Worm (Caenorhabditis elegans) whole organism, L1 larva: Measurements from ENCODE around the gene T02E9.6.

Experiments
- ama-1 ChIP-seq: fragments of 150-350 bp; optimal IDR thresholded peaks from 2 replicates; lab custom pipeline; 2014
- egl-13 ChIP-seq: sonication (generic microtip); optimal IDR thresholded peaks from 2 replicates; lab custom pipeline; 2016; ENCODE audit warnings: missing genotype, missing genetic modification reagents, missing genetic modification characterization, missing compliant biosample characterization
- fkh-10 ChIP-seq: sonication (generic microtip); optimal IDR thresholded peaks from 2 replicates; lab custom pipeline; 2017; ENCODE audit warnings: missing biosample characterization, missing genetic modification reagents, missing genetic modification characterization
- fos-1 ChIP-seq: fragments of 150-350 bp; optimal IDR thresholded peaks from 2 replicates; lab custom pipeline; 2014; ENCODE audit warnings: missing biosample characterization, missing genetic modification characterization
- lin-13 ChIP-seq: fragments of 150-350 bp; optimal IDR thresholded peaks from 2 replicates; lab custom pipeline; 2014; ENCODE audit warnings: missing biosample characterization, missing genetic modification reagents, missing genetic modification characterization
- lin-15B ChIP-seq: fragments of 150-350 bp; sonication (generic microtip); optimal IDR thresholded peaks from 3 replicates; lab custom pipeline; 2014; ENCODE audit warnings: missing biosample characterization, missing genetic modification characterization
- lin-39 ChIP-seq: fragments of 150-350 bp; optimal IDR thresholded peaks from 2 replicates; lab custom pipeline; 2014; ENCODE audit warnings: missing biosample characterization, missing genetic modification reagents, missing genetic modification characterization
- mep-1 ChIP-seq: fragments of 150-350 bp; optimal IDR thresholded peaks from 2 replicates; lab custom pipeline; 2014; ENCODE audit warnings: missing biosample characterization, missing genetic modification characterization
- nhr-71 ChIP-seq: sonication (generic microtip); optimal IDR thresholded peaks from 2 replicates; lab custom pipeline; 2016; ENCODE audit warnings: mild to moderate bottlenecking, missing genetic modification characterization, moderate library complexity, missing compliant biosample characterization
- nhr-77 ChIP-seq: fragments of 150-350 bp; optimal IDR thresholded peaks from 2 replicates; lab custom pipeline; 2014; ENCODE audit warnings: missing biosample characterization, missing genetic modification characterization
- skn-1 ChIP-seq: fragments of 150-350 bp; optimal IDR thresholded peaks from 2 replicates; lab custom pipeline; 2014; ENCODE audit warnings: missing biosample characterization, missing genetic modification characterization
- snpc-4 ChIP-seq: fragments of 150-350 bp; optimal IDR thresholded peaks from 2 replicates; lab custom pipeline; 2014; ENCODE audit warnings: missing biosample characterization, missing genetic modification characterization
- sox-4 ChIP-seq: sonication (generic microtip); optimal IDR thresholded peaks from 2 replicates; lab custom pipeline; 2016; ENCODE audit warnings: missing genetic modification characterization, missing compliant biosample characterization

- TF ChIP-seq nhr-77 (tag; lab: Kevin White, UChicago) (no peak), sox-4 (no peak), snpc-4 (tag; lab: Kevin White, UChicago) (no peak), lin-39 (no peak), fos-1 (no peak), lin-13 (GFP tag; lab: Kevin White, UChicago) (no peak), skn-1 (no peak), ama-1 (lab: Kevin White, UChicago) (no peak), mep-1 (tag; lab: Kevin White, UChicago) (no peak), nhr-71 (tag; lab: Kevin White, UChicago) (no peak), egl-13 (no peak), fkh-10 (no peak), lin-15B (tag; lab: Kevin White, UChicago) (no peak)
Observed at ce11 chrV:11321719-11322118, 12.4 kb downstream of the T02E9.6 start, which contains the start of gene F47G9.4.
